Worm (Caenorhabditis elegans) whole organism, midembryonic: ENCODE results near the gene srsx-24.

Experiments used
- cog-1 ChIP-seq: sonication (generic microtip); optimal IDR thresholded peaks from 2 replicates; lab custom pipeline; 2016; ENCODE audit warnings: missing genetic modification characterization, missing compliant biosample characterization
- flt-1 ChIP-seq: fragments of 200-800 bp; sonication (Bioruptor generic); IDR thresholded peaks from 2 replicates; pipeline ENCODE4 v1.3.6; 2022; ENCODE audit warnings: missing genetic modification characterization, missing compliant biosample characterization
- klf-2 ChIP-seq: fragments of 200-800 bp; sonication (Bioruptor generic); conservative IDR thresholded peaks from 2 replicates; pipeline ENCODE4 v1.3.6; 2022; ENCODE audit warnings: missing genetic modification reagents, missing genetic modification characterization, missing compliant biosample characterization
- ref-1 ChIP-seq: fragments of 200-800 bp; sonication (Bioruptor generic); conservative IDR thresholded peaks from 2 replicates; pipeline ENCODE4 v1.3.6; 2022; ENCODE audit warnings: missing genetic modification reagents, missing genetic modification characterization, missing compliant biosample characterization
- tab-1 ChIP-seq: fragments of 200-800 bp; sonication (Bioruptor generic); IDR thresholded peaks from 2 replicates; pipeline ENCODE4 v1.3.6; 2022; ENCODE audit warnings: missing genetic modification characterization, missing compliant biosample characterization
- ztf-23 ChIP-seq: fragments of 200-800 bp; sonication (Bioruptor generic); IDR thresholded peaks from 2 replicates; pipeline ENCODE4 v1.3.6; 2022; ENCODE audit warnings: missing genetic modification reagents, missing genetic modification characterization, missing compliant biosample characterization
- ztf-29 ChIP-seq: fragments of 200-800 bp; sonication (Bioruptor generic); IDR thresholded peaks from 2 replicates; pipeline ENCODE4 v1.3.6; 2022; ENCODE audit warnings: missing genetic modification reagents, missing genetic modification characterization, missing compliant biosample characterization

ce11 chrV:7330868-7331267, 48.4 kb downstream of the srsx-24 start, which contains the start of gene F10G2.2:
- TF ChIP-seq tab-1 (GFP tag; lab: Robert Waterston, UW) (no peak), klf-2 (GFP tag; lab: Robert Waterston, UW) (no peak), flt-1 (GFP tag; lab: Robert Waterston, UW) (no peak), ztf-23 (GFP tag; lab: Robert Waterston, UW) (no peak), cog-1 (no peak), ztf-29 (GFP tag; lab: Robert Waterston, UW) (no peak), ref-1 (no peak)
